Fruit fly (Drosophila melanogaster): ENCODE data around the gene CG13059.

Gene CG13059

dm6 chr3L:16323372-16323771 lies at the start of gene CG13059:
CG13059 (plus strand) TSS chr3L:16323672.
- no peak for TF ChIP-seq psq (optimal IDR thresholded peaks at IDR 0.05)
- no peak for TF ChIP-seq Sin3A (optimal IDR thresholded peaks at IDR 0.05)
- TF ChIP-seq insv (optimal IDR thresholded peaks at IDR 0.05): no peak
- TF ChIP-seq ttk (optimal IDR thresholded peaks at IDR 0.05): no peak
- TF ChIP-seq h (optimal IDR thresholded peaks at IDR 0.05): no peak
- TF ChIP-seq Myc (optimal IDR thresholded peaks at IDR 0.05): no peak

dm6 chr3L:16275391-16276017 lies 48.0 kb upstream of the CG13059 start:
- TF ChIP-seq insv (optimal IDR thresholded peaks at IDR 0.05) (no peak), ttk (optimal IDR thresholded peaks at IDR 0.05) (no peak), h (optimal IDR thresholded peaks at IDR 0.05) (no peak), Sin3A (optimal IDR thresholded peaks at IDR 0.05) (no peak), psq (optimal IDR thresholded peaks at IDR 0.05) (no peak), Myc (optimal IDR thresholded peaks at IDR 0.05) (no peak)

DNA sequence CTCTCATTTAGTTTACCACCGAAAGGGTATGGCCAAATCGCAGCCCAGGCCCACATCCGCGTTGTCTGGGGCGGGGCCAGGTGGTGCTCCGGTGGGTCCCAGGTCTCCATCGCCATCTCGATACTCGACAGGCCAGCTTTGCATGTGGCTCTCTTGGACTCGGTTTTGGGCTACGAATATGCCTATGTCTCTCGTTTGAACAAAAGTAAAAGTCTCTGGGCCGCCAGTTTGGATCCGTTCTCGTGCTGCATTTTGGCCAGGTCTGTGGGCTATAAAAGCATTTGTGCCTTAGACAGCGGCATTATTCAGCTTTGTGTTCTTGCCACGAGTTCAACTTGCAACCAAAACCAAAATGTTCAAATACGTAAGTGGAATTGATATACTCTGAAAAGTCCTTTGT lies 46.3 kb upstream of the CG13059 start, which contains the start of gene CG13065:
Gene CG13065, plus strand, starts transcription at position 301 of the 400 bp plus-strand sequence.
- TF ChIP-seq h (optimal IDR thresholded peaks at IDR 0.05) (no peak), psq (optimal IDR thresholded peaks at IDR 0.05) (no peak), Sin3A (optimal IDR thresholded peaks at IDR 0.05) (no peak), Myc (optimal IDR thresholded peaks at IDR 0.05) (no peak), insv (optimal IDR thresholded peaks at IDR 0.05) (no peak), ttk (optimal IDR thresholded peaks at IDR 0.05) (no peak)

DNA sequence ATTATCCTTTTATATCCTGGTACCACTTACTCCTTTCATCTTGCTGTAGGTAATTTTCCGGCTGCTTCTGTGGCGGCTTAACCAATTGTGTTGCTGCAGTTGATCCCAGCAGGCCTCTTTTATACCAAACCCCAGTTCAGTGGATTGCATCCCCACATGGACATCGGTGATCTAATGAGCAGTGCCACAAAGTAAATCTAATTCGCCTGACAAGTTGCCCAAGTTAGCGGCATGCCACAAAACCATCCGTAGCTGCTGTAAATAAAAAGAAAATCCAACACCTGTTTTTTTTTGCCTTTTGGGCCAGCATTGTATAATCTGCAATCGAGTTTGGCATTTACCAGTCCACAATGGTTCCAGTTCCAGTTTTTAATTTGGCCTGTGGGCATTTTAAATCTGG lies 44.3 kb upstream of the CG13059 start, which contains the start of gene CG13050:
Gene CG13050, minus strand, starts transcription at position 101 of the 400 bp plus-strand sequence.
- no peak for TF ChIP-seq Myc (optimal IDR thresholded peaks at IDR 0.05)
- no peak for TF ChIP-seq h (optimal IDR thresholded peaks at IDR 0.05)
- no peak for TF ChIP-seq psq (optimal IDR thresholded peaks at IDR 0.05)
- no peak for TF ChIP-seq Sin3A (optimal IDR thresholded peaks at IDR 0.05)
- TF ChIP-seq ttk (optimal IDR thresholded peaks at IDR 0.05): no peak
- no peak for TF ChIP-seq insv (optimal IDR thresholded peaks at IDR 0.05)

DNA sequence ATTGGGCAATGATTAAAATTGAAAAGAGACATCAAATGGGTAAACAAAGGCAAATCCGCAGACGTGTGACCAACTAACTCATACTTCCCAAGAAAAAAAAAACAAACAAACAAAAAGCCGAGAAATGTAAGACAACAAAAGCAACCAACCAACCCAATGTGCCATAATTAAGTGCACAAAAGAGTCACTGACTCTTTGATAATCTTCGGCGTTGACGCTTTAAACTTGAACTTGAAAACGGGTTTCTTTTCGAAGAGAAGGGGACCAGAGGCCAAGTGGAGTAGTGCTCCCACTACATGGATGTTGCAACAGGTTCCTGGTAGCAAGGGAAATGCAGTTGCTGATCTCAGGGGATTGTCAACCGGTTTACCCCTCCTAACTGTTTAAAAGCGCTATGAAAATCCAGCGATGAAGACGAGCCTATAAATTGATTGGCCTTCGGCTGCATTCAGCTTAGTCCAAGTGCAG lies 43.5 kb upstream of the CG13059 start, which contains the start of gene CG13064:
Gene CG13064, plus strand, starts transcription at position 418 of the 468 bp plus-strand sequence.
- TF ChIP-seq ttk (optimal IDR thresholded peaks at IDR 0.05) (no peak), Myc (optimal IDR thresholded peaks at IDR 0.05) (no peak), insv (optimal IDR thresholded peaks at IDR 0.05) (no peak)

DNA sequence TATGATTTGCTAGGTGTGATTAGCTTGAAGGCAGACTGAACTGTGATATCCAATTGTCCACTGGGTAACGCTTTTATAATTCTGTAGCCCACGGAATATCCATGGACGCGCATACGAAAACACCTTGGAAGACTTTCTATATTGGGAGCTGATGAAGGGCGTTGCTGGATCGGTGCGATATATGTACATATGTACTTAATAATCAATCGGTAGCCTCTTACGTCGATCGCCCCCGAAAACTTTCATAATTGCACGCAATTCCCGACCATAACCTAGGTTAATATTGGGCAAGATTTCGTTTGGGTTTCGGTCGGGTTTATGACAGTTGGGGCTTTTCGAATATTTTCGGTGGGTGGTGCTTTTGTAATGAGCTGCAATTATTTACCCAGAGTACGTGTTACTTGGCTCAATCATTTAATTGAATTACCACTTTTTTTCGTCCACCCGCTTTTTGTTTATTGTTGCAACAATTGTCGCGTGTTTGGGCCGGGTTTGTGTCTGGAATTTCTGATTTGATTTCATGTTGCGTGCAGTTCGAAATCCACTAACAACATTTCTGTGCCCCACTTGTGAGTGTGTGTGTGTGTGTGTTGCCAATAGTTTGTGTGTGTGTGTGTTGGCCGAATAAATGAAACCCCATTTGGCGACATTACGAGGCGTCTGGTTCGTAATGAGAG lies 41.5 kb upstream of the CG13059 start, which contains the start of gene CG13049:
Gene CG13049, minus strand, starts transcription at position 51 of the 677 bp plus-strand sequence.
- TF ChIP-seq insv (optimal IDR thresholded peaks at IDR 0.05): no peak
- no peak for TF ChIP-seq h (optimal IDR thresholded peaks at IDR 0.05)
- no peak for TF ChIP-seq Myc (optimal IDR thresholded peaks at IDR 0.05)
- no peak for TF ChIP-seq psq (optimal IDR thresholded peaks at IDR 0.05)
- TF ChIP-seq ttk (optimal IDR thresholded peaks at IDR 0.05): no peak
- TF ChIP-seq Sin3A (optimal IDR thresholded peaks at IDR 0.05): no peak

DNA sequence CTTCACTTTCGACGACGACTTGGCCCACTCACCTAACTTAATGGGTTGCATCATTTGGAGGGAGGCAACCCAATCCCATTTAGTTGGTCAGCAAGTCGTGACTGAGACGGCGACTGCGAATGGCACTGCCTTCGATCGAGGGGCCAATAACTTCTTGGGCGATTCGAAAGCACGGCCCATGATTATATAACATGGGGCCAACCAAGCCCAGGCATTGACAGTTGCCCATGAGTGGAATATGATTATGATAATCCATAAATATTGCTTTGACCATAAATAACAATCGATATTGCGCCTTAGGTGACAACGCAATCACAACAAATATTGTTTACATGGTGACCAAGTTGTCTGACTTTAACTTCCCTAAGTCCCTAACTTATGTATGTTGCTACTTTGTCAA lies 39.7 kb upstream of the CG13059 start, which contains the start of gene CG13048:
Gene CG13048, minus strand, starts transcription at position 101 of the 400 bp plus-strand sequence.
- TF ChIP-seq Sin3A (optimal IDR thresholded peaks at IDR 0.05) (no peak), psq (optimal IDR thresholded peaks at IDR 0.05) (no peak), Myc (optimal IDR thresholded peaks at IDR 0.05) (no peak), ttk (optimal IDR thresholded peaks at IDR 0.05) (no peak), h (optimal IDR thresholded peaks at IDR 0.05) (no peak), insv (optimal IDR thresholded peaks at IDR 0.05) (no peak)

DNA sequence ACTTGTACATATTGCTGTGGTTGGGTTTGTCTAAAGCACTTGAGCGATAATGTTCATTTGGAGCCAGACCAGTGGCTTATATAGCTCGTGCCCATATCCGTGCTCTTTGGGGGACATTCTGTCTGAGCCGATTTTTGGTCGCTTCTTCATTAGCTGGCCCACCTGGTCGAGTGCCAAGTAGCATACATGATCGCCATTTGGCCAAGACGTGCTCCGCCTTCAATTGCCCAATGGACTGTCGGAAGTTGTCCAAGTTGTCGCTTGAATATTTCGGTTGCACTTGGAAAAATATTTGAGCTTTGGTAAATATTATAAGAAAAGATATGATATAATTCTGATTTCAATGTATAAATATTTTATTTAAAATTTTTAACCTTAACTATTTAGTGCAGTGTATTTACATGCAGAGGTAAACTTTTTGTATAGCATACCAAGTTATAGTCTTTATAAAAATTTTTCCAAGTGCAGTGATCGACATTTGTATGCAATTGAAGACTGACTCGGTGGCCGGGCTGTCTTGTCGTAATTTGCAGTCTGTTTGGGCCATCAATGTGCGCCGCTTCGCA lies 38.0 kb upstream of the CG13059 start, which contains the start of gene CG13047:
Gene CG13047, minus strand, starts transcription at position 51 of the 566 bp plus-strand sequence.
- no peak for TF ChIP-seq insv (optimal IDR thresholded peaks at IDR 0.05)
- TF ChIP-seq ttk (optimal IDR thresholded peaks at IDR 0.05): no peak
- no peak for TF ChIP-seq psq (optimal IDR thresholded peaks at IDR 0.05)
- TF ChIP-seq Myc (optimal IDR thresholded peaks at IDR 0.05): no peak
- TF ChIP-seq h (optimal IDR thresholded peaks at IDR 0.05): no peak
- no peak for TF ChIP-seq Sin3A (optimal IDR thresholded peaks at IDR 0.05)

DNA sequence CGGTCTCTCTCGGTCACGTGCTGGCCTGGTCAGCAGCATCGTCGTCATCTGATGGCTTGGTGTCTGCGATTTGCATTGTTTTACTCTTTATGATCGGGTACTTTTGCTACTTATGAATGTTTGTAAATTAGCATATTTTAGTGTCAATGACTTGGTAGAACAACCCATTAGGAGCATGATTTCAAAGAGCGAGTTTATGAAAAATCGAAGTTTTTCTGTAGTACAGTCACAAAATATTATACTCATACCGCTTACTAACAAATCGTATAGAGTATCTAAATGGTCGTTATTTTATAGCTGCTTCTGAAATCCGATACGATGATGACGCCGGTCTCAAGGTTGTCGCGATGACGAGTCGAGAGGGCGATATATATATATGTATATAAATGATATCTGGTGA lies 37.2 kb upstream of the CG13059 start:
- TF ChIP-seq ttk (optimal IDR thresholded peaks at IDR 0.05) (no peak), Sin3A (optimal IDR thresholded peaks at IDR 0.05) (no peak), Myc (optimal IDR thresholded peaks at IDR 0.05) (no peak), h (optimal IDR thresholded peaks at IDR 0.05) (no peak), psq (optimal IDR thresholded peaks at IDR 0.05) (no peak), insv (optimal IDR thresholded peaks at IDR 0.05) (no peak)

dm6 chr3L:16288322-16288721 lies 35.1 kb upstream of the CG13059 start, which contains the start of gene CG13046:
CG13046 (minus strand) TSS chr3L:16288422.
- TF ChIP-seq psq (optimal IDR thresholded peaks at IDR 0.05) (no peak), insv (optimal IDR thresholded peaks at IDR 0.05) (no peak), Sin3A (optimal IDR thresholded peaks at IDR 0.05) (no peak), h (optimal IDR thresholded peaks at IDR 0.05) (no peak), ttk (optimal IDR thresholded peaks at IDR 0.05) (no peak), Myc (optimal IDR thresholded peaks at IDR 0.05) (no peak)

dm6 chr3L:16289067-16289466 lies 34.4 kb upstream of the CG13059 start:
- TF ChIP-seq ttk (optimal IDR thresholded peaks at IDR 0.05): no peak
- no peak for TF ChIP-seq h (optimal IDR thresholded peaks at IDR 0.05)
- TF ChIP-seq insv (optimal IDR thresholded peaks at IDR 0.05): no peak
- TF ChIP-seq psq (optimal IDR thresholded peaks at IDR 0.05): no peak
- no peak for TF ChIP-seq Sin3A (optimal IDR thresholded peaks at IDR 0.05)
- TF ChIP-seq Myc (optimal IDR thresholded peaks at IDR 0.05): no peak

DNA sequence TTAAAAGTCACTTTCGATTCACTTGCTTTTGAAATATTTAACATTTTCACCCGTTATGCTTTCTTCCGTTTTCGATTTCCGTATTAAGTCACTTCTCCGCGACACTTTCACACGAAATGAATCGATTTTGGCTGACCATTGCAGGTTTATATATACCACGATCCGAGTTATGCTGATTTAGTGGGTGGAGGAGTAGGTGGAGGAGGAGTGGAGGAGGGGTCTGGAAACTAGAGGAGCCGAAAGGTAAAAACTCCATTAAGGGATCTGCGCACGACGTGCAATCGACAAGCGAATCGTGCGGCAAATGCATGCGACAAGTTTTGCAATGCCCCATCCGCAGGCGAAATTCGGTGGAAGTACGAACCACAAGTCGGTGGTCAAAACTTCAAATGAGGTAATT lies 32.6 kb upstream of the CG13059 start, which contains the start of gene CG13045:
Gene CG13045, minus strand, starts transcription at position 101 of the 400 bp plus-strand sequence.
- TF ChIP-seq psq (optimal IDR thresholded peaks at IDR 0.05) (no peak), Myc (optimal IDR thresholded peaks at IDR 0.05) (no peak), Sin3A (optimal IDR thresholded peaks at IDR 0.05) (no peak), ttk (optimal IDR thresholded peaks at IDR 0.05) (no peak), h (optimal IDR thresholded peaks at IDR 0.05) (no peak), insv (optimal IDR thresholded peaks at IDR 0.05) (no peak)

Measured in Kc167 (cell line).